Worm (Caenorhabditis elegans) whole organism, L1 larva: ENCODE data around the gene lin-1.

Source experiments
- ceh-63 ChIP-seq: fragments of 200-800 bp; sonication (Bioruptor generic); optimal IDR thresholded peaks from 2 replicates; lab custom pipeline; 2018; ENCODE audit warnings: mild to moderate bottlenecking, missing genetic modification characterization, missing compliant biosample characterization
- lsy-2 ChIP-seq, 2 experiments: fragments of 150-350 bp; optimal IDR thresholded peaks; 2 replicates each; lab custom pipeline; 2014; ENCODE audit warnings: missing biosample characterization in 2 of 2, missing genetic modification characterization in 2 of 2
- nhr-11 ChIP-seq: fragments of 150-350 bp; optimal IDR thresholded peaks from 2 replicates; lab custom pipeline; 2014; ENCODE audit warnings: missing biosample characterization, missing genetic modification characterization
- nhr-237 ChIP-seq: fragments of 150-350 bp; optimal IDR thresholded peaks from 2 replicates; lab custom pipeline; 2014; ENCODE audit warnings: missing biosample characterization, missing genetic modification characterization
- nhr-76 ChIP-seq: sonication (generic microtip); optimal IDR thresholded peaks from 2 replicates; lab custom pipeline; 2017; ENCODE audit warnings: missing biosample characterization, missing genetic modification characterization
- skn-1 ChIP-seq: fragments of 150-350 bp; optimal IDR thresholded peaks from 2 replicates; lab custom pipeline; 2014; ENCODE audit warnings: missing biosample characterization, missing genetic modification characterization
- sptf-1 ChIP-seq: fragments of 150-350 bp; optimal IDR thresholded peaks from 2 replicates; lab custom pipeline; 2014; ENCODE audit warnings: missing biosample characterization, missing genetic modification characterization
- unc-130 ChIP-seq: fragments of 150-350 bp; optimal IDR thresholded peaks from 2 replicates; lab custom pipeline; 2017; ENCODE audit warnings: missing biosample characterization, missing genetic modification characterization, inconsistent platforms

- no peak for TF ChIP-seq ceh-63 (GFP tag; lab: Kevin White, UChicago)
- TF ChIP-seq unc-130 (tag; lab: Kevin White, UChicago), result no peak
- TF ChIP-seq sptf-1 (tag; lab: Kevin White, UChicago), result no peak
- TF ChIP-seq lsy-2 (tag; optimal IDR thresholded peaks at IDR 0.05; lab: Kevin White, UChicago), result no peak
- TF ChIP-seq nhr-76, result no peak
- no peak for TF ChIP-seq skn-1
- no peak for TF ChIP-seq nhr-237 (tag; lab: Kevin White, UChicago)
- no peak for TF ChIP-seq nhr-11
These were observed 6.4 kb upstream of the lin-1 start, which contains the start of gene mksr-2 for ce11 chrIV:2306447-2306846.
